Fruit fly (Drosophila melanogaster) whole organism, embryonic: Measurements from ENCODE around the gene CG31960.

Source experiments
- Aef1 ChIP-seq: fragments of 200-800 bp; sonication (Bioruptor generic); IDR thresholded peaks from 3 replicates; pipeline ENCODE4 v1.3.6; 2022; ENCODE audit warnings: missing biosample characterization, missing genetic modification characterization
- Atf-2 ChIP-seq: fragments of 200-800 bp; sonication (Bioruptor generic); optimal IDR thresholded peaks from 2 replicates; lab custom pipeline; 2016; ENCODE audit warnings: missing biosample characterization, missing genetic modification characterization
- Atf6 ChIP-seq: fragments of 200-800 bp; sonication (Bioruptor generic); IDR thresholded peaks from 2 replicates; pipeline ENCODE4 v1.3.6; 2022; ENCODE audit warnings: missing biosample characterization, missing genetic modification characterization
- Blimp-1 ChIP-seq: fragments of 200-800 bp; sonication (Bioruptor generic); optimal IDR thresholded peaks from 3 replicates; lab custom pipeline; 2018; ENCODE audit warnings: missing biosample characterization, missing genetic modification characterization, mild to moderate bottlenecking, moderate library complexity, missing genetic modification reagents
- BtbVII ChIP-seq: fragments of 200-800 bp; sonication (Bioruptor generic); optimal IDR thresholded peaks from 3 replicates; lab custom pipeline; 2017; ENCODE audit warnings: missing biosample characterization, mild to moderate bottlenecking, missing genetic modification characterization
- CG1024 ChIP-seq: fragments of 200-800 bp; sonication (Bioruptor generic); IDR thresholded peaks from 2 replicates; pipeline ENCODE4 v1.3.6; 2022; ENCODE audit warnings: missing biosample characterization, missing genetic modification characterization
- CG10274 ChIP-seq: fragments of 200-800 bp; sonication (Bioruptor generic); optimal IDR thresholded peaks from 3 replicates; lab custom pipeline; 2017; ENCODE audit warnings: missing biosample characterization, mild to moderate bottlenecking, missing genetic modification characterization
- CG11398 ChIP-seq: fragments of 200-800 bp; sonication (Bioruptor generic); optimal IDR thresholded peaks from 2 replicates; lab custom pipeline; 2016; ENCODE audit warnings: missing biosample characterization, missing genetic modification characterization
- CG12219 ChIP-seq: fragments of 200-800 bp; sonication (Bioruptor generic); optimal IDR thresholded peaks from 3 replicates; lab custom pipeline; 2018; ENCODE audit warnings: missing biosample characterization, mild to moderate bottlenecking, missing genetic modification characterization
- CG1233 ChIP-seq: fragments of 200-800 bp; sonication (Bioruptor generic); optimal IDR thresholded peaks from 4 replicates; lab custom pipeline; 2018; ENCODE audit warnings: missing biosample characterization, mild to moderate bottlenecking, missing genetic modification characterization
- CG13287 ChIP-seq: fragments of 200-800 bp; sonication (Bioruptor generic); IDR thresholded peaks from 2 replicates; pipeline ENCODE4 v1.3.6; 2022; ENCODE audit warnings: missing biosample characterization, missing genetic modification characterization; ENCODE audit not compliant: partially characterized antibody
- CG15514 ChIP-seq: fragments of 200-800 bp; sonication (Bioruptor generic); optimal IDR thresholded peaks from 3 replicates; lab custom pipeline; 2017; ENCODE audit warnings: missing biosample characterization, missing genetic modification characterization, mild to moderate bottlenecking, moderate library complexity, missing genetic modification reagents
- CG2875 ChIP-seq: fragments of 200-800 bp; sonication (Bioruptor generic); optimal IDR thresholded peaks from 2 replicates; lab custom pipeline; 2017; ENCODE audit warnings: missing biosample characterization, mild to moderate bottlenecking, missing genetic modification characterization, missing genetic modification reagents
- CG30403 ChIP-seq: fragments of 200-800 bp; sonication (Bioruptor generic); optimal IDR thresholded peaks from 3 replicates; lab custom pipeline; 2016; ENCODE audit warnings: missing biosample characterization, missing genetic modification characterization
- CG3407 ChIP-seq: fragments of 200-800 bp; sonication (Bioruptor generic); optimal IDR thresholded peaks from 2 replicates; lab custom pipeline; 2018; ENCODE audit warnings: missing biosample characterization, mild to moderate bottlenecking, missing genetic modification characterization
- CG3726 ChIP-seq: fragments of 200-800 bp; sonication (Bioruptor generic); IDR thresholded peaks from 3 replicates; pipeline ENCODE4, ENCODE4 v1.3.6; 2022; ENCODE audit warnings: missing biosample characterization, missing genetic modification characterization
- CG4707 ChIP-seq: fragments of 200-800 bp; sonication (Bioruptor generic); optimal IDR thresholded peaks from 2 replicates; lab custom pipeline; 2018; ENCODE audit warnings: missing biosample characterization, mild to moderate bottlenecking, missing genetic modification characterization, moderate library complexity
- CG8388 ChIP-seq: fragments of 200-800 bp; sonication (Bioruptor generic); optimal IDR thresholded peaks from 2 replicates; lab custom pipeline; 2019; ENCODE audit warnings: missing biosample characterization, mild to moderate bottlenecking, missing genetic modification characterization, moderate library complexity
- CG8765 ChIP-seq: fragments of 200-800 bp; sonication (Bioruptor generic); IDR thresholded peaks from 2 replicates; pipeline ENCODE4 v1.3.6; 2022; ENCODE audit warnings: missing biosample characterization, missing genetic modification characterization
- CG9609 ChIP-seq: fragments of 200-800 bp; sonication (Bioruptor generic); optimal IDR thresholded peaks from 3 replicates; lab custom pipeline; 2016; ENCODE audit warnings: missing biosample characterization, missing genetic modification characterization
- CrebB ChIP-seq: fragments of 200-800 bp; sonication (Bioruptor generic); optimal IDR thresholded peaks from 3 replicates; lab custom pipeline; 2018; ENCODE audit warnings: missing biosample characterization, mild to moderate bottlenecking, missing genetic modification characterization
- Dek ChIP-seq: fragments of 200-800 bp; sonication (Bioruptor generic); optimal IDR thresholded peaks from 3 replicates; lab custom pipeline; 2019; ENCODE audit warnings: missing biosample characterization, mild to moderate bottlenecking, missing genetic modification characterization, moderate library complexity
- ERR ChIP-seq: fragments of 200-800 bp; sonication (Bioruptor generic); optimal IDR thresholded peaks from 2 replicates; lab custom pipeline; 2016; ENCODE audit warnings: missing biosample characterization, missing genetic modification characterization
- Elba2 ChIP-seq: fragments of 200-800 bp; sonication (Bioruptor generic); optimal IDR thresholded peaks from 3 replicates; lab custom pipeline; 2016; ENCODE audit warnings: missing biosample characterization, missing genetic modification characterization
- Fer1 ChIP-seq: fragments of 200-800 bp; sonication (Bioruptor generic); optimal IDR thresholded peaks from 2 replicates; lab custom pipeline; 2017; ENCODE audit warnings: missing biosample characterization, mild to moderate bottlenecking, missing genetic modification characterization
- Hmx ChIP-seq: fragments of 200-800 bp; sonication (Bioruptor generic); optimal IDR thresholded peaks from 2 replicates; lab custom pipeline; 2016; ENCODE audit warnings: missing biosample characterization, missing genetic modification characterization
- Hr3 ChIP-seq: fragments of 200-800 bp; sonication (Bioruptor generic); optimal IDR thresholded peaks from 3 replicates; lab custom pipeline; 2016; ENCODE audit warnings: missing biosample characterization, missing genetic modification characterization
- Lim3 ChIP-seq: fragments of 200-800 bp; sonication (Bioruptor generic); IDR thresholded peaks from 2 replicates; pipeline ENCODE4 v1.3.6; 2022; ENCODE audit warnings: missing biosample characterization, missing genetic modification characterization
- Meics ChIP-seq: fragments of 200-800 bp; sonication (Bioruptor generic); optimal IDR thresholded peaks from 2 replicates; lab custom pipeline; 2017; ENCODE audit warnings: missing biosample characterization, mild to moderate bottlenecking, missing genetic modification characterization
- Pdp1 ChIP-seq, 2 experiments: fragments of 200-800 bp; sonication (Bioruptor generic); optimal IDR thresholded peaks; 3 replicates each; lab custom pipeline; 2016; ENCODE audit warnings: missing biosample characterization in 2 of 2, missing genetic modification characterization in 2 of 2, mild to moderate bottlenecking in 1 of 2, moderate library complexity in 1 of 2
- Sry-δ ChIP-seq: fragments of 200-800 bp; sonication (Bioruptor generic); optimal IDR thresholded peaks from 2 replicates; lab custom pipeline; 2016; ENCODE audit warnings: missing biosample characterization, missing genetic modification characterization
- ab ChIP-seq: fragments of 200-800 bp; sonication (Bioruptor generic); optimal IDR thresholded peaks from 2 replicates; lab custom pipeline; 2016; ENCODE audit warnings: missing biosample characterization, missing genetic modification characterization
- amos ChIP-seq: fragments of 200-800 bp; sonication (Bioruptor generic); IDR thresholded peaks from 2 replicates; pipeline ENCODE4 v1.3.6; 2022; ENCODE audit warnings: missing biosample characterization, missing genetic modification characterization; ENCODE audit not compliant: partially characterized antibody
- bowl ChIP-seq: fragments of 200-800 bp; sonication (Bioruptor generic); IDR thresholded peaks from 2 replicates; pipeline ENCODE4 v1.3.6; 2022; ENCODE audit warnings: missing biosample characterization, missing genetic modification characterization
- btn ChIP-seq: fragments of 200-800 bp; sonication (Bioruptor generic); optimal IDR thresholded peaks from 2 replicates; lab custom pipeline; 2016; ENCODE audit warnings: missing biosample characterization, missing genetic modification characterization
- chinmo ChIP-seq: fragments of 200-800 bp; sonication (Bioruptor generic); IDR thresholded peaks from 4 replicates; pipeline ENCODE4 v1.3.6; 2022; ENCODE audit warnings: missing biosample characterization, missing genetic modification characterization; ENCODE audit not compliant: partially characterized antibody
- croc ChIP-seq: fragments of 200-800 bp; sonication (Bioruptor generic); conservative IDR thresholded peaks from 3 replicates; pipeline ENCODE4 v1.3.6; 2022; ENCODE audit warnings: missing biosample characterization, missing genetic modification characterization
- crol ChIP-seq: fragments of 200-800 bp; sonication (Bioruptor generic); IDR thresholded peaks from 2 replicates; pipeline ENCODE4 v1.3.6; 2022; ENCODE audit warnings: missing biosample characterization, missing genetic modification characterization
- dan ChIP-seq: fragments of 200-800 bp; sonication (Bioruptor generic); IDR thresholded peaks from 2 replicates; pipeline ENCODE4 v1.3.6; 2022; ENCODE audit warnings: missing biosample characterization, missing genetic modification characterization
- disco-r ChIP-seq: fragments of 200-800 bp; sonication (Bioruptor generic); optimal IDR thresholded peaks from 2 replicates; lab custom pipeline; 2016; ENCODE audit warnings: missing biosample characterization, missing genetic modification characterization
- gsb-n ChIP-seq: fragments of 200-800 bp; sonication (Bioruptor generic); optimal IDR thresholded peaks from 3 replicates; lab custom pipeline; 2018; ENCODE audit warnings: missing biosample characterization, mild to moderate bottlenecking, missing genetic modification characterization
- nerfin-1 ChIP-seq: fragments of 200-800 bp; sonication (Bioruptor generic); optimal IDR thresholded peaks from 3 replicates; lab custom pipeline; 2019; ENCODE audit warnings: missing biosample characterization, mild to moderate bottlenecking, missing genetic modification characterization, moderate library complexity
- pan ChIP-seq, 4 experiments: fragments of >200 bp in 3 of 4; fragments of 200-800 bp in 1 of 4; sonication (Bioruptor generic) in 1 of 4; optimal IDR thresholded peaks in 3 of 4; IDR thresholded peaks in 1 of 4; 2 replicates each; pipeline versions ENCODE4 v1.3.6 to Lab custom; 2017 to 2022; ENCODE audit warnings: missing biosample characterization in 2 of 4, missing genetic modification characterization in 2 of 4, mixed read lengths in 1 of 4
- pros ChIP-seq: fragments of 200-800 bp; sonication (Bioruptor generic); optimal IDR thresholded peaks from 3 replicates; lab custom pipeline; 2019; ENCODE audit warnings: missing biosample characterization, mild to moderate bottlenecking, missing genetic modification characterization, moderate library complexity
- stwl ChIP-seq: fragments of 200-800 bp; sonication (Bioruptor generic); optimal IDR thresholded peaks from 3 replicates; lab custom pipeline; 2018; ENCODE audit warnings: missing biosample characterization, mild to moderate bottlenecking, missing genetic modification characterization, moderate library complexity
- twi ChIP-seq: fragments of 200-800 bp; optimal IDR thresholded peaks from 2 replicates; lab custom pipeline; 2019; ENCODE audit warnings: missing biosample characterization, mild to moderate bottlenecking, missing genetic modification characterization, moderate library complexity
- wdn ChIP-seq: fragments of 200-800 bp; sonication (Bioruptor generic); IDR thresholded peaks from 2 replicates; pipeline ENCODE4 v1.3.6; 2022; ENCODE audit warnings: missing biosample characterization, missing genetic modification characterization
- wor ChIP-seq: fragments of 200-800 bp; sonication (Bioruptor generic); IDR thresholded peaks from 2 replicates; pipeline ENCODE4 v1.3.6; 2022; ENCODE audit warnings: missing biosample characterization, missing genetic modification characterization
- zen ChIP-seq: fragments of 200-800 bp; sonication (Bioruptor generic); optimal IDR thresholded peaks from 3 replicates; lab custom pipeline; 2018; ENCODE audit warnings: missing biosample characterization, mild to moderate bottlenecking, missing genetic modification characterization, moderate library complexity
- zf30C ChIP-seq: fragments of 200-800 bp; sonication (Bioruptor generic); optimal IDR thresholded peaks from 3 replicates; lab custom pipeline; 2018; ENCODE audit warnings: missing biosample characterization, mild to moderate bottlenecking, missing genetic modification characterization

CG31960 gene

dm6 chr2L:3832249-3832675, 47.5 kb downstream of the CG31960 start (continued):
- TF ChIP-seq ab (GFP tag; lab: Kevin White, UChicago) = peak; percentile 96
- TF ChIP-seq CG10274 (GFP tag; lab: Kevin White, UChicago) = peak; percentile 83
- peak; percentile 98 for TF ChIP-seq gsb-n (tag; lab: Kevin White, UChicago)
- peak; percentile 98 for TF ChIP-seq CG2875
- peak; percentile 77 for TF ChIP-seq Lim3 (GFP tag; lab: Robert Waterston, UW)
- TF ChIP-seq btn = peak; percentile 97
- peak; percentile 95 for TF ChIP-seq twi
- peak; percentile 92 for TF ChIP-seq wor (GFP tag; lab: Robert Waterston, UW)
- TF ChIP-seq zen (tag; lab: Kevin White, UChicago) = peak; percentile 98
- TF ChIP-seq amos (GFP tag; lab: Robert Waterston, UW) = peak; percentile 35; the same call in 1 of the 2 replicates
- peak; percentile 93 for TF ChIP-seq CG11398 (GFP tag; lab: Kevin White, UChicago)
- TF ChIP-seq CG8388 = peak; percentile 97
- peak; percentile 98 for TF ChIP-seq CG3407 (GFP tag; lab: Kevin White, UChicago)
- peak; percentile 95 for TF ChIP-seq CG3726 (GFP tag; lab: Robert Waterston, UW)
- TF ChIP-seq CG4707 (GFP tag; lab: Kevin White, UChicago) = peak; percentile 95
- TF ChIP-seq Meics (GFP tag; lab: Kevin White, UChicago) = peak; percentile 85
- TF ChIP-seq pros (GFP tag; lab: Kevin White, UChicago) = peak; percentile 76
- TF ChIP-seq crol = peak; percentile 93
- TF ChIP-seq CG30403 (GFP tag; lab: Kevin White, UChicago) = peak; percentile 96
- TF ChIP-seq Atf6 (GFP tag; lab: Robert Waterston, UW) = peak; percentile 79
- TF ChIP-seq Hmx (GFP tag; lab: Kevin White, UChicago) = peak; percentile 57
- TF ChIP-seq Atf-2 (GFP tag; lab: Kevin White, UChicago) = peak; percentile 96
- TF ChIP-seq CG8765 (GFP tag; lab: Robert Waterston, UW) = peak; percentile 96
- TF ChIP-seq pan (optimal IDR thresholded peaks at IDR 0.05; lab: Kevin White, UChicago) = no peak
- TF ChIP-seq pan (GFP tag; optimal IDR thresholded peaks at IDR 0.05 in 1 of 2, IDR thresholded peaks at IDR 0.05 in 1 of 2) = peak in 1 of 2 experiments; percentile 97
- peak; percentile 95 for TF ChIP-seq Hr3 (GFP tag; lab: Kevin White, UChicago)
- TF ChIP-seq wdn (GFP tag; lab: Robert Waterston, UW) = peak; percentile 81
- TF ChIP-seq Blimp-1 (GFP tag; lab: Kevin White, UChicago) = peak; percentile 96
- TF ChIP-seq CG1233 = peak; percentile 96
- TF ChIP-seq chinmo = no peak
- TF ChIP-seq croc (GFP tag; lab: Robert Waterston, UW) = peak; percentile 98
- TF ChIP-seq bowl = peak; percentile 83
- TF ChIP-seq CrebB (tag; lab: Kevin White, UChicago) = peak; percentile 94
- peak; percentile 95 for TF ChIP-seq CG9609 (GFP tag; lab: Kevin White, UChicago)
- peak; percentile 76 for TF ChIP-seq CG15514
- TF ChIP-seq BtbVII = peak; percentile 80
- peak; percentile 89 for TF ChIP-seq Elba2
- peak; percentile 87 for TF ChIP-seq Dek
- peak; percentile 99 for TF ChIP-seq stwl (tag; lab: Kevin White, UChicago)
- TF ChIP-seq ERR (GFP tag; lab: Kevin White, UChicago) = peak; percentile 90
- TF ChIP-seq Sry-δ (GFP tag; lab: Kevin White, UChicago) = peak; percentile 70
- TF ChIP-seq zf30C (GFP tag; lab: Kevin White, UChicago) = peak; percentile 96
- TF ChIP-seq dan = peak; percentile 92
- TF ChIP-seq Fer1 (GFP tag; lab: Kevin White, UChicago) = no peak
- TF ChIP-seq nerfin-1 (tag; lab: Kevin White, UChicago) = peak; percentile 95
- peak; percentile 97 for TF ChIP-seq CG12219 (GFP tag; lab: Kevin White, UChicago)
- TF ChIP-seq CG1024 (GFP tag; lab: Robert Waterston, UW) = peak; percentile 95
- TF ChIP-seq Aef1 (GFP tag; lab: Robert Waterston, UW) = peak; percentile 89
- peak; percentile 91 for TF ChIP-seq disco-r (GFP tag; lab: Kevin White, UChicago)
- TF ChIP-seq Pdp1 (GFP tag; optimal IDR thresholded peaks at IDR 0.05; lab: Kevin White, UChicago) = peak; percentile 95 to 97
- TF ChIP-seq CG13287 (GFP tag; lab: Robert Waterston, UW) = no peak
